Worm (Caenorhabditis elegans): ENCODE results near the gene fbxa-157.
"Not testable (repeated sequence)": the region's sequence is repeated elsewhere in the genome, so short reads cannot be mapped to it uniquely, and the experiment has no call there.

fbxa-157 gene

DNA sequence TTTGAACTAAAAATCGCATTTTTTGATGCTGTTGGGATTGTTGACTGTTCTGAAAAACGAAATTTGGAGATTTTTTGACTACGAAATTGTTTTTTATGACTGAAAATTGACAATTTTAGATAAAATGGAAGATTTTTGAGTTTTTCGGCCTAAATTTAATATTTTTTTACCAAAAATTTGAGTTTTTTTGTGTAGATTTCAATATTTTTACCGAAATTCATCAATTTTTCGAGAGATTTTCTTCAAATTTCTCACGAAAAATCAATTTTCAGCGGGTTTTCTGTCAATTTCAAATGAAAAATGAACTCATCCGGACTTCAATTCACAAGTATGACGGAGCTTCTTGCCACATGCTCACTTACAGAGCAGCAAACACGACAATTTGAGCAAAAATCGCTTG, 34.3 kb upstream of the fbxa-157 start, which contains the start of gene Y59A8A.8:
Gene Y59A8A.8, plus strand, starts transcription at position 301 of the 400 bp plus-strand sequence.
- not testable (repeated sequence) for TF ChIP-seq snpc-4 (tag; optimal IDR thresholded peaks at IDR 0.05); sem-2 (GFP tag; optimal IDR thresholded peaks at IDR 0.05); ceh-39 (tag; optimal IDR thresholded peaks at IDR 0.05)

DNA sequence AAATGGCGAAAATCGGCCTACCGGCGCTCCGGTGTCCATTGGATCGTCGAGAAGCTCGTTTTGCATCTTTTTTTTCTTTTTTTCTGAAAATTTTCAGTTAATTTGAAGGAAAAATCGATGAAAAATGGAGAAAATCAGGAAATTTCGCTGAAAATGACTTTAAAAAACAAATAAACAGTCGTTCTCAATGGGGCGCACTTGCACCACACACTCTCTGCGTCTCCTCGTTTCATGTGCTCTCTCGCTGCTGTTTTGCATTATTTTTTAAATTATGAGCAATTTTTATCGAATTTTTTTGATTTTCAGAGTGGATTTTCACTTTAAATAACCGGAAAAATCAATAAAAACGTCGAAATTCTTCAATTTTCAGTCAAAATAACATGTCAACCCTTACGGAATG, 29.0 kb upstream of the fbxa-157 start, which contains the start of gene csn-1:
Gene csn-1, minus strand, starts transcription at position 83 of the 400 bp plus-strand sequence.
- TF ChIP-seq zip-8 (tag; optimal IDR thresholded peaks at IDR 0.05) (no peak), ces-1 (GFP tag; optimal IDR thresholded peaks at IDR 0.05) (no peak), ceh-43 (GFP tag; optimal IDR thresholded peaks at IDR 0.05) (no peak), unc-62 (GFP tag; optimal IDR thresholded peaks at IDR 0.05) (no peak), blmp-1 (tag; optimal IDR thresholded peaks at IDR 0.05) (no peak), mep-1 (tag; optimal IDR thresholded peaks at IDR 0.05) (no peak), lin-32 (GFP tag; optimal IDR thresholded peaks at IDR 0.05) (no peak), elt-1 (tag; optimal IDR thresholded peaks at IDR 0.05; ENCODE audit: borderline replicate concordance, insufficient read depth) (no peak)

DNA sequence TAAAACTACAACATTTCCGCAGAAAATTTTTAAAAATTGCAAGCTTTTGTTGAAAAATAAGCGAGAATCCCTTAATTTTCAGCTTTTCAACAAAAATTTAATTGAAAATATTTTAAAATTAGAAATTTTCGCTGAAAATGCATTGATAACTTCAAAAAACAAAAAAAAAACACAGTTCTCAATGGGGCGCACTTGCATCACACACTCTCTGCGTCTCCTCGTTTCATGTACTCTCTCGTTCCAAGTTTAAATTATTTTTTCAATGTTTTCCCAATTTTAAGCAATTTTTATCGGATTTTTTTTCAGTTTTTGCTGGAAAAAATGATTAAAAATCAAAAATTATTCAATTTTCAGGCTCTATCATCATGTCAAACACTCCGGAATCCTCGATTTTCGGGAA, 28.6 kb upstream of the fbxa-157 start, which contains the start of gene phf-14:
Gene phf-14, plus strand, starts transcription at position 345 of the 400 bp plus-strand sequence.
- TF ChIP-seq pha-4 (tag; optimal IDR thresholded peaks at IDR 0.05), result peak; percentile 5
- no peak for TF ChIP-seq mep-1 (tag; optimal IDR thresholded peaks at IDR 0.05)

DNA sequence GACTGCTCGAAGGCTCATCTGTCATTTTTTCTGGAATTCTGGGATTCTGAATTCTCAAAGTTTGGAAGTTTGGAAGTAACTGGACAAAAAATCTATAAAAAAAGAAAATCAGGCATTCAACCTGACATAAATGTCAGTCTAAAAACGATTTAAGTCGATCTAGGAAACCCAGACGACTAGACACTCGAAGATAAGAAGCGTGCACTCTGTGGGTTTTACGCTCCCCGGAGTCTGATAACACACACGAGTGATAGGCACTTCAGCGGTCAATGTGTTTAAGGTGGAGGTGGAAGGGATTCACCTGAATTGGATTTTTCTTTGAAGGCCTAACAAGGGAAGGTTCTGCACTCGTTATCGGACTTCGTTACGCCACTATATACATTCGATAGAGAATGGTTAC, 10.7 kb upstream of the fbxa-157 start, which contains the start of gene C06H5.6:
Gene C06H5.6, minus strand, starts transcription at position 46 of the 400 bp plus-strand sequence.
- TF ChIP-seq nhr-2 (tag; optimal IDR thresholded peaks at IDR 0.05) (no peak), sem-2 (GFP tag; optimal IDR thresholded peaks at IDR 0.05) (no peak), unc-39 (tag; optimal IDR thresholded peaks at IDR 0.05) (no peak), snpc-4 (tag; optimal IDR thresholded peaks at IDR 0.05) (no peak), nhr-12 (tag; optimal IDR thresholded peaks at IDR 0.05) (no peak), nhr-76 (tag; optimal IDR thresholded peaks at IDR 0.05) (no peak), tbx-8 (GFP tag; optimal IDR thresholded peaks at IDR 0.05) (no peak), ces-1 (GFP tag; optimal IDR thresholded peaks at IDR 0.05) (no peak), unc-120 (tag; optimal IDR thresholded peaks at IDR 0.05; ENCODE audit: poor library complexity, severe bottlenecking) (no peak), lsy-2 (tag; optimal IDR thresholded peaks at IDR 0.05) (no peak), elt-3 (tag; optimal IDR thresholded peaks at IDR 0.05) (no peak)

DNA sequence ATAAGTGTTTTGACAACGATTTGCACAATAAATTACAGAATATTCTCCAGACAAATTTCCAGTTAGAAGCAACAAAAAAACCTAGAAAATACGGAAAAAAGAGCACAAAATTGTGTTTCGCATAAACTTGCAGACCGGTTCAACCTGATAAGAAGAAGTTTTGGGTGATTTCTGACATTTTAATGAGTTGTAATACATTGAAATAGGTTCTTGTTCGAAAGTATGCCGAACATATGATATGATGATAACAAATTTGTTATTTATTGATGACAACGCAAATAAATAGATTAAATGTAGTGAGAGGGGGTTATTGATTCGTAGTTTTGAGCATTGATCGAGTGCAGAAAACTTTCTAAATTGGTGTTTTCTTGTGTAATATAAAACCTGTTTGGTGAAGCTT, 8.3 kb upstream of the fbxa-157 start:
- TF ChIP-seq unc-39 (tag; optimal IDR thresholded peaks at IDR 0.05), result no peak
- TF ChIP-seq ham-2 (GFP tag; optimal IDR thresholded peaks at IDR 0.05), result no peak
- TF ChIP-seq flh-1 (GFP tag; optimal IDR thresholded peaks at IDR 0.05), result no peak
- TF ChIP-seq nhr-2 (tag; optimal IDR thresholded peaks at IDR 0.05), result no peak
- no peak for TF ChIP-seq nhr-12 (tag; optimal IDR thresholded peaks at IDR 0.05)
- no peak for TF ChIP-seq ceh-39 (tag; optimal IDR thresholded peaks at IDR 0.05)
- TF ChIP-seq cnd-1 (tag; optimal IDR thresholded peaks at IDR 0.05), result no peak
- TF ChIP-seq ztf-11 (tag; optimal IDR thresholded peaks at IDR 0.05), result no peak
- no peak for TF ChIP-seq lsy-2 (tag; optimal IDR thresholded peaks at IDR 0.05)
- TF ChIP-seq elt-3 (tag; optimal IDR thresholded peaks at IDR 0.05), result no peak
- no peak for TF ChIP-seq zip-8 (tag; optimal IDR thresholded peaks at IDR 0.05)
- no peak for TF ChIP-seq drap-1 (GFP tag; optimal IDR thresholded peaks at IDR 0.05)
- no peak for TF ChIP-seq lin-32 (GFP tag; optimal IDR thresholded peaks at IDR 0.05)
- no peak for TF ChIP-seq mep-1 (tag; optimal IDR thresholded peaks at IDR 0.05)

DNA sequence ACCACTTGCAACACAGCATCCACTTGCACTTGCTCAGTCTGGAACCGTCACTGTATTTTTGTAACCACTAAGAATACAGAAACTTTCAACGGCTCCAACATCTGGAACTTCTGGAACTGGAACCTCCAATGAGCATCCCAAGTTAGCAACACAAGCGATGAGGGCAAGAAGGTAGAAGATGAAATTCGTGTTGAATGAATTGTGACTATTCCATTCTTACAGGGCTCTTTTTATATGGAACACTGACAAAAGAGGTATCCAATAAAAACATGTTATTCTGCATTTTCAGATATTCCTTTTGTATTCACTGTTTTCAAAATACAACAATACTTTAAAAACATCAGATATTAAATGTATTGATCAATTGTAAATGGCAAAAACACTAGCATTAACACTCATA, 5.6 kb upstream of the fbxa-157 start, which contains the start of gene C06H5.11:
Gene C06H5.11, minus strand, starts transcription at position 101 of the 400 bp plus-strand sequence.
- not testable (repeated sequence) for TF ChIP-seq nhr-12 (tag; optimal IDR thresholded peaks at IDR 0.05); lin-13 (tag; optimal IDR thresholded peaks at IDR 0.05); unc-120 (tag; optimal IDR thresholded peaks at IDR 0.05; ENCODE audit: poor library complexity, severe bottlenecking)

DNA sequence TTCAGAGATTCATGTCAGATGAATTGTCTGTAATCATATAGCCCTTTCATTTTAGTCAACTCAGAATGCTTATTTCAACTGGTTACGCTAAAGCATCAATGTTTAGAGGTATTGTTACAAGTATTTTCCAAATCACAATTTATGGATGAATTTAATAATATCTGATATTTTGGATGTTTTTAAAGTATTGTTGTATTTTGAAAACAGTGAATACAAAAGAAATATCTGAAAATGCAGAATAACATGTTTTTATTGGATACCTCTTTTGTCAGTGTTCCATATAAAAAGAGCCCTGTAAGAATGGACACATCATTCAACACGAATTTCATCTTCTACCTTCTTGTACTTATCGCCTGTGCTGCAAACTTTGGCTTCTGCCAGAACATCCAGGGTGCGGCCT, 5.1 kb upstream of the fbxa-157 start, which contains the start of gene C06H5.12:
Gene C06H5.12, plus strand, starts transcription at position 301 of the 400 bp plus-strand sequence.
- TF ChIP-seq lsy-2 (tag; optimal IDR thresholded peaks at IDR 0.05); ceh-83 (GFP tag; optimal IDR thresholded peaks at IDR 0.05); nhr-2 (tag; optimal IDR thresholded peaks at IDR 0.05): not testable (repeated sequence)

Measured in whole organism, mixed stage, embryonic.